Worm (Caenorhabditis elegans): ENCODE results near the gene F43C1.5.
A peak's percentile ranks its signal among the peaks of the same experiment; 100 is the strongest.

Gene F43C1.5

ce11 chrIII:4196301-4196987 is 32.5 kb upstream of the F43C1.5 start (continued):
- no peak for TF ChIP-seq T23F11.4 (GFP tag; optimal IDR thresholded peaks at IDR 0.05)
- no peak for TF ChIP-seq pha-4 (tag; optimal IDR thresholded peaks at IDR 0.05)
- TF ChIP-seq eyg-1 (tag; optimal IDR thresholded peaks at IDR 0.05) = no peak
- TF ChIP-seq dmd-4 (tag; optimal IDR thresholded peaks at IDR 0.05; ENCODE audit: borderline replicate concordance) = no peak
- no peak for TF ChIP-seq pros-1 (tag; optimal IDR thresholded peaks at IDR 0.05)
- no peak for TF ChIP-seq sox-4 (tag; optimal IDR thresholded peaks at IDR 0.05)
- no peak for TF ChIP-seq K09A11.1 (tag; optimal IDR thresholded peaks at IDR 0.05; ENCODE audit: insufficient read depth)
- TF ChIP-seq nfya-1 (tag; optimal IDR thresholded peaks at IDR 0.05) = peak; percentile 67
- no peak for TF ChIP-seq ceh-45 (GFP tag; IDR thresholded peaks at IDR 0.05)
- peak; percentile 78 for TF ChIP-seq mec-3 (tag; optimal IDR thresholded peaks at IDR 0.05; ENCODE audit: borderline replicate concordance)
- peak; percentile 31 for TF ChIP-seq pax-1 (tag; optimal IDR thresholded peaks at IDR 0.05)
- no peak for TF ChIP-seq ceh-9 (tag; optimal IDR thresholded peaks at IDR 0.05)
- no peak for TF ChIP-seq ceh-48 (tag; optimal IDR thresholded peaks at IDR 0.05)
- TF ChIP-seq ceh-2 (tag; optimal IDR thresholded peaks at IDR 0.05) = peak; percentile 85
- no peak for TF ChIP-seq ceh-24 (tag; optimal IDR thresholded peaks at IDR 0.05)
- peak; percentile 53 for TF ChIP-seq ceh-18 (tag; optimal IDR thresholded peaks at IDR 0.05)
- TF ChIP-seq Y22D7AL.16 (tag; optimal IDR thresholded peaks at IDR 0.05) = no peak
- TF ChIP-seq ceh-30 (tag; optimal IDR thresholded peaks at IDR 0.05) = no peak
- no peak for TF ChIP-seq pat-9 (tag; optimal IDR thresholded peaks at IDR 0.05)
- TF ChIP-seq C08G9.2 (tag; optimal IDR thresholded peaks at IDR 0.05) = peak; percentile 89
- TF ChIP-seq unc-55 (GFP tag; optimal IDR thresholded peaks at IDR 0.05) = peak; percentile 51
- TF ChIP-seq pha-2 (tag; optimal IDR thresholded peaks at IDR 0.05) = no peak
- no peak for TF ChIP-seq ceh-22 (tag; optimal IDR thresholded peaks at IDR 0.05)
- no peak for TF ChIP-seq unc-86 (tag; optimal IDR thresholded peaks at IDR 0.05)
- peak; percentile 41 for TF ChIP-seq F13H6.1 (tag; optimal IDR thresholded peaks at IDR 0.05)
- TF ChIP-seq sdc-2 (tag; optimal IDR thresholded peaks at IDR 0.05) = peak; percentile 19
- peak; percentile 33 for TF ChIP-seq hlh-8 (tag; optimal IDR thresholded peaks at IDR 0.05)
- TF ChIP-seq lim-6 (tag; optimal IDR thresholded peaks at IDR 0.05) = peak; percentile 61
- no peak for TF ChIP-seq C38D4.7 (GFP tag; optimal IDR thresholded peaks at IDR 0.05)
- no peak for TF ChIP-seq nhr-232 (tag; optimal IDR thresholded peaks at IDR 0.05)
- TF ChIP-seq ttx-3 (tag; optimal IDR thresholded peaks at IDR 0.05) = no peak
- no peak for TF ChIP-seq ztf-16 (tag; optimal IDR thresholded peaks at IDR 0.05)
- peak; percentile 28 for TF ChIP-seq ceh-34 (tag; optimal IDR thresholded peaks at IDR 0.05)
- TF ChIP-seq tbx-7 (tag; optimal IDR thresholded peaks at IDR 0.05) = peak; percentile 69
- peak; percentile 81 for TF ChIP-seq tbx-2 (tag; optimal IDR thresholded peaks at IDR 0.05)
- no peak for TF ChIP-seq dve-1 (tag; optimal IDR thresholded peaks at IDR 0.05)
- TF ChIP-seq ama-1 (optimal IDR thresholded peaks at IDR 0.05) = no peak

- TF ChIP-seq K02D7.2 (tag; optimal IDR thresholded peaks at IDR 0.05) (no peak), ceh-2 (tag; optimal IDR thresholded peaks at IDR 0.05) (no peak), pros-1 (tag; optimal IDR thresholded peaks at IDR 0.05) (no peak), pag-3 (tag; optimal IDR thresholded peaks at IDR 0.05; ENCODE audit: borderline replicate concordance) (no peak), zip-5 (tag; optimal IDR thresholded peaks at IDR 0.05) (no peak), eyg-1 (tag; optimal IDR thresholded peaks at IDR 0.05) (no peak), nhr-11 (tag; optimal IDR thresholded peaks at IDR 0.05) (no peak), ceh-6 (GFP tag; optimal IDR thresholded peaks at IDR 0.05) (no peak), hlh-30 (tag; optimal IDR thresholded peaks at IDR 0.05; ENCODE audit: insufficient read depth) (no peak), T23F11.4 (GFP tag; optimal IDR thresholded peaks at IDR 0.05) (no peak), syd-9 (tag; optimal IDR thresholded peaks at IDR 0.05) (no peak), ceh-18 (tag; optimal IDR thresholded peaks at IDR 0.05) (no peak), pha-4 (tag; optimal IDR thresholded peaks at IDR 0.05) (no peak), ceh-45 (GFP tag; IDR thresholded peaks at IDR 0.05) (no peak), hlh-15 (tag; optimal IDR thresholded peaks at IDR 0.05) (no peak), nfya-1 (tag; optimal IDR thresholded peaks at IDR 0.05) (no peak), ttx-3 (tag; optimal IDR thresholded peaks at IDR 0.05) (no peak), mec-3 (tag; optimal IDR thresholded peaks at IDR 0.05; ENCODE audit: borderline replicate concordance) (no peak)
Measured at ce11 chrIII:4196988-4197384, 32.0 kb upstream of the F43C1.5 start, which contains the start of gene asd-1. asd-1 (plus strand) TSS chrIII:4197285.
